Fruit fly (Drosophila melanogaster) whole organism, embryonic: Measurements from ENCODE around the gene CG34008.

Source experiments
- Abd-B ChIP-seq: fragments of 200-800 bp; sonication (Bioruptor generic); optimal IDR thresholded peaks from 2 replicates; lab custom pipeline; 2018; ENCODE audit warnings: missing biosample characterization, mild to moderate bottlenecking, missing genetic modification characterization, moderate library complexity
- B-H2 ChIP-seq: fragments of 200-800 bp; sonication (Bioruptor generic); optimal IDR thresholded peaks from 2 replicates; lab custom pipeline; 2018; ENCODE audit warnings: missing biosample characterization, mild to moderate bottlenecking, missing genetic modification characterization
- Bgb ChIP-seq: fragments of 200-800 bp; sonication (Bioruptor generic); IDR thresholded peaks from 2 replicates; pipeline ENCODE4 v1.3.6; 2022; ENCODE audit warnings: missing biosample characterization, missing genetic modification characterization; ENCODE audit not compliant: partially characterized antibody
- CG10366 ChIP-seq: fragments of 200-800 bp; sonication (Bioruptor generic); IDR thresholded peaks from 2 replicates; pipeline ENCODE4 v1.3.6; 2022; ENCODE audit warnings: missing biosample characterization, missing genetic modification characterization
- CG12155 ChIP-seq: fragments of 200-800 bp; sonication (Bioruptor generic); optimal IDR thresholded peaks from 3 replicates; lab custom pipeline; 2016; ENCODE audit warnings: missing biosample characterization, missing genetic modification characterization
- CG12769 ChIP-seq: fragments of 200-800 bp; sonication (Bioruptor generic); optimal IDR thresholded peaks from 2 replicates; lab custom pipeline; 2019; ENCODE audit warnings: missing biosample characterization, mild to moderate bottlenecking, missing genetic modification characterization, moderate library complexity
- CG15514 ChIP-seq: fragments of 200-800 bp; sonication (Bioruptor generic); optimal IDR thresholded peaks from 3 replicates; lab custom pipeline; 2017; ENCODE audit warnings: missing biosample characterization, missing genetic modification characterization, mild to moderate bottlenecking, moderate library complexity, missing genetic modification reagents
- CG2116 ChIP-seq: fragments of 200-800 bp; sonication (Bioruptor generic); optimal IDR thresholded peaks from 3 replicates; lab custom pipeline; 2018; ENCODE audit warnings: missing biosample characterization, mild to moderate bottlenecking, missing genetic modification characterization
- CG3163 ChIP-seq: fragments of 200-800 bp; sonication (Bioruptor generic); optimal IDR thresholded peaks from 3 replicates; lab custom pipeline; 2016; ENCODE audit warnings: missing biosample characterization, missing genetic modification characterization
- CG32532 ChIP-seq: fragments of 200-800 bp; sonication (Bioruptor generic); IDR thresholded peaks from 2 replicates; pipeline ENCODE4 v1.3.6; 2022; ENCODE audit warnings: missing biosample characterization, missing genetic modification characterization
- CG34422 ChIP-seq: fragments of 200-800 bp; sonication (Bioruptor generic); IDR thresholded peaks from 3 replicates; pipeline ENCODE4 v1.3.6; 2022; ENCODE audit warnings: missing biosample characterization, missing genetic modification characterization
- CG6765 ChIP-seq: fragments of 200-800 bp; sonication (Bioruptor generic); optimal IDR thresholded peaks from 3 replicates; lab custom pipeline; 2017; ENCODE audit warnings: missing biosample characterization, mild to moderate bottlenecking, missing genetic modification characterization
- CG6791 ChIP-seq: fragments of 200-800 bp; sonication (Bioruptor generic); IDR thresholded peaks from 3 replicates; pipeline ENCODE4 v1.3.6; 2022; ENCODE audit warnings: missing biosample characterization, missing genetic modification characterization; ENCODE audit not compliant: partially characterized antibody
- CG7963 ChIP-seq: fragments of 200-800 bp; sonication (Bioruptor generic); IDR thresholded peaks from 3 replicates; pipeline ENCODE4 v1.3.6; 2022; ENCODE audit warnings: missing biosample characterization, missing genetic modification characterization; ENCODE audit not compliant: partially characterized antibody
- CrebB ChIP-seq: fragments of 200-800 bp; sonication (Bioruptor generic); optimal IDR thresholded peaks from 3 replicates; lab custom pipeline; 2018; ENCODE audit warnings: missing biosample characterization, mild to moderate bottlenecking, missing genetic modification characterization
- Dbx ChIP-seq: fragments of 200-800 bp; sonication (Bioruptor generic); IDR thresholded peaks from 3 replicates; pipeline ENCODE4 v1.3.6; 2022; ENCODE audit warnings: missing biosample characterization, missing genetic modification characterization
- Dek ChIP-seq: fragments of 200-800 bp; sonication (Bioruptor generic); optimal IDR thresholded peaks from 3 replicates; lab custom pipeline; 2019; ENCODE audit warnings: missing biosample characterization, mild to moderate bottlenecking, missing genetic modification characterization, moderate library complexity
- Dll ChIP-seq: fragments of 200-800 bp; sonication (Bioruptor generic); IDR thresholded peaks from 4 replicates; pipeline ENCODE4 v1.3.6; 2022; ENCODE audit warnings: missing biosample characterization, missing genetic modification characterization; ENCODE audit not compliant: partially characterized antibody
- Drgx ChIP-seq: fragments of 200-800 bp; sonication (Bioruptor generic); IDR thresholded peaks from 2 replicates; pipeline ENCODE4 v1.3.6; 2022; ENCODE audit warnings: missing biosample characterization, missing genetic modification characterization
- Ets65A ChIP-seq: fragments of 200-800 bp; sonication (Bioruptor generic); peaks from one replicate; lab custom pipeline; 2016; ENCODE audit warnings: missing biosample characterization, missing genetic modification characterization
- Hand ChIP-seq: fragments of 200-800 bp; sonication (Bioruptor generic); optimal IDR thresholded peaks from 2 replicates; lab custom pipeline; 2017; ENCODE audit warnings: mild to moderate bottlenecking, missing biosample characterization, missing genetic modification reagents, missing genetic modification characterization
- Hr3 ChIP-seq: fragments of 200-800 bp; sonication (Bioruptor generic); optimal IDR thresholded peaks from 3 replicates; lab custom pipeline; 2016; ENCODE audit warnings: missing biosample characterization, missing genetic modification characterization
- Kr ChIP-seq: fragments of 200-800 bp; sonication (Bioruptor generic); optimal IDR thresholded peaks from 2 replicates; lab custom pipeline; 2017; ENCODE audit warnings: missing biosample characterization, mild to moderate bottlenecking, missing genetic modification characterization
- MBD-R2 ChIP-seq: fragments of 200-800 bp; sonication (Bioruptor generic); IDR thresholded peaks from 2 replicates; pipeline ENCODE4 v1.3.6; 2022; ENCODE audit warnings: missing biosample characterization, missing genetic modification characterization
- Nf-YC ChIP-seq: fragments of 200-800 bp; optimal IDR thresholded peaks from 3 replicates; lab custom pipeline; 2019; ENCODE audit warnings: missing biosample characterization, mild to moderate bottlenecking, missing genetic modification characterization, moderate library complexity
- Ssrp ChIP-seq: fragments of 200-800 bp; sonication (Bioruptor generic); optimal IDR thresholded peaks from 2 replicates; lab custom pipeline; 2018; ENCODE audit warnings: missing biosample characterization, mild to moderate bottlenecking, missing genetic modification characterization, moderate library complexity
- Trl ChIP-seq, 3 experiments: fragments of >200 bp in 2 of 3; fragments of 200-800 bp in 1 of 3; sonication (Bioruptor generic) in 1 of 3; optimal IDR thresholded peaks; 2 replicates in 1 of 3; 3 replicates in 2 of 3; lab custom pipeline; 2016 to 2017; ENCODE audit warnings: missing biosample characterization in 1 of 3, missing genetic modification characterization in 1 of 3
- ci ChIP-seq: fragments of 200-800 bp; sonication (Bioruptor generic); IDR thresholded peaks from 3 replicates; pipeline ENCODE4 v1.3.6; 2022; ENCODE audit warnings: missing biosample characterization, missing genetic modification characterization
- dm ChIP-seq: fragments of 200-800 bp; sonication (Bioruptor generic); optimal IDR thresholded peaks from 3 replicates; lab custom pipeline; 2016; ENCODE audit warnings: missing biosample characterization, missing genetic modification characterization
- exex ChIP-seq: fragments of 200-800 bp; sonication (Bioruptor generic); optimal IDR thresholded peaks from 4 replicates; lab custom pipeline; 2018; ENCODE audit warnings: missing biosample characterization, mild to moderate bottlenecking, missing genetic modification characterization, moderate library complexity
- fru ChIP-seq: fragments of >200 bp; optimal IDR thresholded peaks from 2 replicates; lab custom pipeline; 2017
- gem ChIP-seq: fragments of 200-800 bp; sonication (Bioruptor generic); optimal IDR thresholded peaks from 2 replicates; lab custom pipeline; 2019; ENCODE audit warnings: missing biosample characterization, mild to moderate bottlenecking, missing genetic modification characterization, moderate library complexity
- gro ChIP-seq: fragments of 200-800 bp; sonication (Bioruptor generic); optimal IDR thresholded peaks from 2 replicates; lab custom pipeline; 2016; ENCODE audit warnings: missing biosample characterization, missing genetic modification characterization
- gsb ChIP-seq: fragments of 200-800 bp; sonication (Bioruptor generic); IDR thresholded peaks from 2 replicates; pipeline ENCODE4 v1.3.6; 2022; ENCODE audit warnings: missing biosample characterization, missing genetic modification characterization
- jing ChIP-seq: fragments of 200-800 bp; sonication (Bioruptor generic); optimal IDR thresholded peaks from 2 replicates; lab custom pipeline; 2018; ENCODE audit warnings: missing biosample characterization, mild to moderate bottlenecking, missing genetic modification characterization
- lilli ChIP-seq: fragments of 200-800 bp; sonication (Bioruptor generic); optimal IDR thresholded peaks from 3 replicates; lab custom pipeline; 2016; ENCODE audit warnings: missing biosample characterization, missing genetic modification characterization
- odd ChIP-seq: fragments of 200-800 bp; sonication (Bioruptor generic); optimal IDR thresholded peaks from 2 replicates; lab custom pipeline; 2017; ENCODE audit warnings: missing biosample characterization, mild to moderate bottlenecking, missing genetic modification characterization
- pho ChIP-seq: fragments of 200-800 bp; sonication (Bioruptor generic); optimal IDR thresholded peaks from 2 replicates; lab custom pipeline; 2016; ENCODE audit warnings: missing biosample characterization, missing genetic modification characterization
- pzg ChIP-seq: fragments of 200-800 bp; sonication (Bioruptor generic); optimal IDR thresholded peaks from 3 replicates; lab custom pipeline; 2018; ENCODE audit warnings: missing biosample characterization, mild to moderate bottlenecking, missing genetic modification characterization, moderate library complexity
- sd ChIP-seq: fragments of 200-800 bp; sonication (Bioruptor generic); optimal IDR thresholded peaks from 3 replicates; lab custom pipeline; 2018; ENCODE audit warnings: missing biosample characterization, mild to moderate bottlenecking, missing genetic modification characterization, moderate library complexity
- sens ChIP-seq: fragments of 200-800 bp; sonication (Bioruptor generic); peaks from one replicate; lab custom pipeline; 2016; ENCODE audit warnings: missing biosample characterization, missing genetic modification characterization
- seq ChIP-seq: fragments of 200-800 bp; sonication (Bioruptor generic); IDR thresholded peaks from 2 replicates; pipeline ENCODE4 v1.3.6; 2022; ENCODE audit warnings: missing biosample characterization, missing genetic modification characterization
- sim ChIP-seq: fragments of 200-800 bp; sonication (Bioruptor generic); IDR thresholded peaks from 2 replicates; pipeline ENCODE4 v1.3.6; 2022; ENCODE audit warnings: missing biosample characterization, missing genetic modification characterization
- sug ChIP-seq: fragments of 200-800 bp; optimal IDR thresholded peaks from 2 replicates; lab custom pipeline; 2019; ENCODE audit warnings: missing biosample characterization, mild to moderate bottlenecking, missing genetic modification characterization, moderate library complexity
- unpg ChIP-seq: fragments of 200-800 bp; sonication (Bioruptor generic); optimal IDR thresholded peaks from 3 replicates; lab custom pipeline; 2018; ENCODE audit warnings: missing biosample characterization, mild to moderate bottlenecking, missing genetic modification characterization, moderate library complexity
- vvl ChIP-seq: fragments of 200-800 bp; sonication (Bioruptor generic); IDR thresholded peaks from 2 replicates; pipeline ENCODE4 v1.3.6; 2022; ENCODE audit warnings: missing biosample characterization, missing genetic modification characterization
- wdn ChIP-seq: fragments of 200-800 bp; sonication (Bioruptor generic); IDR thresholded peaks from 2 replicates; pipeline ENCODE4 v1.3.6; 2022; ENCODE audit warnings: missing biosample characterization, missing genetic modification characterization
- wek ChIP-seq: fragments of 200-800 bp; sonication (Bioruptor generic); optimal IDR thresholded peaks from 3 replicates; lab custom pipeline; 2018; ENCODE audit warnings: missing biosample characterization, mild to moderate bottlenecking, missing genetic modification characterization, moderate library complexity
- zen ChIP-seq: fragments of 200-800 bp; sonication (Bioruptor generic); optimal IDR thresholded peaks from 3 replicates; lab custom pipeline; 2018; ENCODE audit warnings: missing biosample characterization, mild to moderate bottlenecking, missing genetic modification characterization, moderate library complexity
- zf30C ChIP-seq: fragments of 200-800 bp; sonication (Bioruptor generic); optimal IDR thresholded peaks from 3 replicates; lab custom pipeline; 2018; ENCODE audit warnings: missing biosample characterization, mild to moderate bottlenecking, missing genetic modification characterization

Gene CG34008

dm6 chr3R:20574535-20574980 lies 6.8 kb downstream of the CG34008 start (continued):
- no peak for TF ChIP-seq jing (GFP tag; lab: Kevin White, UChicago)
- TF ChIP-seq ci (GFP tag; lab: Robert Waterston, UW): peak; percentile 59; the same call in 1 of the 3 replicates
- TF ChIP-seq Nf-YC (tag; lab: Kevin White, UChicago): peak; percentile 38
- TF ChIP-seq CG10366 (GFP tag; lab: Robert Waterston, UW): no peak
- TF ChIP-seq zen (tag; lab: Kevin White, UChicago): peak; percentile 36
- peak; percentile 60; the same call in 2 of the 3 replicates for TF ChIP-seq Dbx (GFP tag; lab: Robert Waterston, UW)
- TF ChIP-seq CG34422 (GFP tag; lab: Robert Waterston, UW): peak; percentile 46; the same call in 1 of the 3 replicates
- peak; percentile 30; the same call in 1 of the 2 replicates for TF ChIP-seq MBD-R2 (GFP tag; lab: Robert Waterston, UW)
- TF ChIP-seq Ssrp (tag; lab: Kevin White, UChicago): no peak
- no peak for TF ChIP-seq dm (GFP tag; lab: Kevin White, UChicago)
- peak; percentile 51 for TF ChIP-seq CG15514 (GFP tag; lab: Kevin White, UChicago)
- TF ChIP-seq sens (GFP tag; lab: Kevin White, UChicago): peak; percentile 54
- TF ChIP-seq gsb (GFP tag; lab: Robert Waterston, UW): 0 out of 2 replicates have a peak, but pooled peaks have one; percentile 8
- peak in 1 of 2 experiments; percentile 61 for TF ChIP-seq Trl (optimal IDR thresholded peaks at IDR 0.05; lab: Kevin White, UChicago)
- TF ChIP-seq Trl (GFP tag; optimal IDR thresholded peaks at IDR 0.05; lab: Kevin White, UChicago): no peak
- TF ChIP-seq CG12155 (GFP tag; lab: Kevin White, UChicago): no peak
- peak; percentile 49 for TF ChIP-seq gro (GFP tag; lab: Kevin White, UChicago)
- peak; percentile 29 for TF ChIP-seq CG3163 (GFP tag; lab: Kevin White, UChicago)
- TF ChIP-seq Kr (GFP tag; lab: Kevin White, UChicago): no peak
- peak; percentile 73 for TF ChIP-seq lilli (GFP tag; lab: Kevin White, UChicago)
- peak; percentile 23 for TF ChIP-seq Hand (GFP tag; lab: Kevin White, UChicago)
- TF ChIP-seq sug (tag; lab: Kevin White, UChicago): peak; percentile 90
- TF ChIP-seq Bgb: peak; percentile 36; the same call in 1 of the 2 replicates
- no peak for TF ChIP-seq fru (lab: Kevin White, UChicago)
- TF ChIP-seq Abd-B (GFP tag; lab: Kevin White, UChicago): no peak
- peak; percentile 12 for TF ChIP-seq pzg (GFP tag; lab: Kevin White, UChicago)
- 0 out of 3 replicates have a peak, but pooled peaks have one; percentile 37 for TF ChIP-seq CG6791 (GFP tag; lab: Robert Waterston, UW)
- peak; percentile 71 for TF ChIP-seq B-H2 (GFP tag; lab: Kevin White, UChicago)
- TF ChIP-seq CG6765: peak; percentile 43
- no peak for TF ChIP-seq Ets65A (GFP tag; lab: Kevin White, UChicago)
- TF ChIP-seq CrebB: peak; percentile 52
- TF ChIP-seq pho (GFP tag; lab: Kevin White, UChicago): peak; percentile 9
- peak; percentile 2 for TF ChIP-seq CG2116 (GFP tag; lab: Kevin White, UChicago)
- TF ChIP-seq zf30C: peak; percentile 28
- TF ChIP-seq CG7963 (GFP tag; lab: Robert Waterston, UW): no peak
- peak; percentile 82 for TF ChIP-seq exex (tag; lab: Kevin White, UChicago)
- TF ChIP-seq gem (tag; lab: Kevin White, UChicago): no peak
- TF ChIP-seq seq (GFP tag; lab: Robert Waterston, UW): no peak
- TF ChIP-seq Drgx (GFP tag; lab: Robert Waterston, UW): 0 out of 2 replicates have a peak, but pooled peaks have one; percentile 15
- peak; percentile 55; the same call in 1 of the 2 replicates for TF ChIP-seq wdn (GFP tag; lab: Robert Waterston, UW)
- TF ChIP-seq Dek: peak; percentile 14
- peak; percentile 2 for TF ChIP-seq unpg (GFP tag; lab: Kevin White, UChicago)
- no peak for TF ChIP-seq Dll (GFP tag; lab: Robert Waterston, UW)
- TF ChIP-seq Hr3 (GFP tag; lab: Kevin White, UChicago): no peak
- TF ChIP-seq CG32532 (GFP tag; lab: Robert Waterston, UW): peak; percentile 52; the same call in 1 of the 2 replicates
- TF ChIP-seq CG12769 (tag; lab: Kevin White, UChicago): peak; percentile 68
- peak; percentile 61 for TF ChIP-seq sd
- TF ChIP-seq odd (GFP tag; lab: Kevin White, UChicago): peak; percentile 22
- TF ChIP-seq vvl (GFP tag; lab: Robert Waterston, UW): peak; percentile 32; the same call in 1 of the 2 replicates
- no peak for TF ChIP-seq sim (GFP tag; lab: Robert Waterston, UW)
- peak; percentile 5 for TF ChIP-seq wek (GFP tag; lab: Kevin White, UChicago)
